Worm (Caenorhabditis elegans) whole organism, mixed stage, embryonic: ENCODE results near the gene T03G11.9.

Experiments used
- M03D4.4 ChIP-seq: sonication (generic microtip); optimal IDR thresholded peaks from 2 replicates; lab custom pipeline; 2017; ENCODE audit warnings: mild to moderate bottlenecking, missing genetic modification characterization, missing compliant biosample characterization
- bed-3 ChIP-seq: fragments of 200-800 bp; sonication (Bioruptor generic); optimal IDR thresholded peaks from 3 replicates; lab custom pipeline; 2018; ENCODE audit warnings: mild to moderate bottlenecking, missing genetic modification characterization, moderate library complexity, missing compliant biosample characterization
- blmp-1 ChIP-seq: fragments of 150-350 bp; optimal IDR thresholded peaks from 2 replicates; lab custom pipeline; 2014; ENCODE audit warnings: missing biosample characterization, missing genetic modification characterization
- ceh-39 ChIP-seq: fragments of 150-350 bp; optimal IDR thresholded peaks from 2 replicates; lab custom pipeline; 2014; ENCODE audit warnings: missing biosample characterization, missing genetic modification characterization
- ceh-43 ChIP-seq: fragments of 200-800 bp; sonication (Bioruptor generic); optimal IDR thresholded peaks from 2 replicates; lab custom pipeline; 2018; ENCODE audit warnings: mild to moderate bottlenecking, missing genetic modification characterization, moderate library complexity, missing compliant biosample characterization
- ceh-83 ChIP-seq: fragments of 200-800 bp; sonication (Bioruptor generic); optimal IDR thresholded peaks from 2 replicates; lab custom pipeline; 2018; ENCODE audit warnings: mild to moderate bottlenecking, missing genetic modification characterization, missing compliant biosample characterization
- ces-1 ChIP-seq: fragments of 150-350 bp; optimal IDR thresholded peaks from 2 replicates; lab custom pipeline; 2014; ENCODE audit warnings: missing biosample characterization, missing genetic modification reagents, missing genetic modification characterization
- cnd-1 ChIP-seq: fragments of 200-800 bp; sonication (Bioruptor generic); optimal IDR thresholded peaks from 2 replicates; lab custom pipeline; 2018; ENCODE audit warnings: mild to moderate bottlenecking, missing genetic modification characterization, missing compliant biosample characterization
- drap-1 ChIP-seq: fragments of 200-800 bp; sonication (Bioruptor generic); optimal IDR thresholded peaks from 3 replicates; lab custom pipeline; 2018; ENCODE audit warnings: mild to moderate bottlenecking, missing genetic modification characterization, missing compliant biosample characterization
- elt-1 ChIP-seq: sonication (generic microtip); optimal IDR thresholded peaks from 2 replicates; lab custom pipeline; 2017; ENCODE audit warnings: missing genetic modification characterization, mild to moderate bottlenecking, missing compliant biosample characterization, antibody characterized with exemption, moderate library complexity, borderline replicate concordance; ENCODE audit not compliant: insufficient read depth
- elt-3 ChIP-seq: fragments of 150-350 bp; optimal IDR thresholded peaks from 2 replicates; lab custom pipeline; 2014; ENCODE audit warnings: missing biosample characterization, missing genetic modification characterization
- flh-1 ChIP-seq: fragments of 200-800 bp; sonication (Bioruptor generic); optimal IDR thresholded peaks from 2 replicates; lab custom pipeline; 2018; ENCODE audit warnings: mild to moderate bottlenecking, missing genetic modification characterization, moderate library complexity, missing compliant biosample characterization
- ham-2 ChIP-seq: fragments of 200-800 bp; sonication (Bioruptor generic); optimal IDR thresholded peaks from 2 replicates; lab custom pipeline; 2018; ENCODE audit warnings: mild to moderate bottlenecking, missing genetic modification characterization, missing compliant biosample characterization
- hlh-1 ChIP-seq: fragments of 150-350 bp; optimal IDR thresholded peaks from 2 replicates; lab custom pipeline; 2014; ENCODE audit warnings: missing biosample characterization, missing genetic modification reagents, missing genetic modification characterization
- lin-13 ChIP-seq: fragments of 150-350 bp; optimal IDR thresholded peaks from 2 replicates; lab custom pipeline; 2014; ENCODE audit warnings: missing biosample characterization, missing genetic modification characterization
- lin-32 ChIP-seq: fragments of 200-800 bp; sonication (Bioruptor generic); optimal IDR thresholded peaks from 2 replicates; lab custom pipeline; 2018; ENCODE audit warnings: mild to moderate bottlenecking, missing genetic modification characterization, missing compliant biosample characterization
- lsy-2 ChIP-seq: fragments of 150-350 bp; optimal IDR thresholded peaks from 2 replicates; lab custom pipeline; 2014; ENCODE audit warnings: missing biosample characterization, missing genetic modification characterization
- mab-5 ChIP-seq: fragments of 150-350 bp; optimal IDR thresholded peaks from 2 replicates; lab custom pipeline; 2014; ENCODE audit warnings: missing biosample characterization, missing genetic modification characterization
- mep-1 ChIP-seq: fragments of 150-350 bp; optimal IDR thresholded peaks from 2 replicates; lab custom pipeline; 2017; ENCODE audit warnings: missing biosample characterization, missing genetic modification reagents, missing genetic modification characterization, inconsistent platforms
- mls-2 ChIP-seq: sonication (generic microtip); optimal IDR thresholded peaks from 2 replicates; lab custom pipeline; 2016; ENCODE audit warnings: mild to moderate bottlenecking, missing genetic modification characterization, moderate library complexity, missing compliant biosample characterization
- nhr-12 ChIP-seq: fragments of 150-350 bp; optimal IDR thresholded peaks from 2 replicates; lab custom pipeline; 2014; ENCODE audit warnings: missing biosample characterization, missing genetic modification characterization
- nhr-2 ChIP-seq: fragments of 150-350 bp; optimal IDR thresholded peaks from 2 replicates; lab custom pipeline; 2014; ENCODE audit warnings: missing biosample characterization, missing genetic modification characterization
- nhr-237 ChIP-seq: fragments of 150-350 bp; optimal IDR thresholded peaks from 2 replicates; lab custom pipeline; 2014; ENCODE audit warnings: missing biosample characterization, missing genetic modification characterization
- nhr-28 ChIP-seq: fragments of 150-350 bp; optimal IDR thresholded peaks from 2 replicates; lab custom pipeline; 2014; ENCODE audit warnings: missing biosample characterization, missing genetic modification characterization
- nhr-76 ChIP-seq: sonication (generic microtip); optimal IDR thresholded peaks from 2 replicates; lab custom pipeline; 2017; ENCODE audit warnings: missing biosample characterization, missing genetic modification characterization
- pha-4 ChIP-seq: fragments of 150-350 bp; optimal IDR thresholded peaks from 2 replicates; lab custom pipeline; 2018; ENCODE audit warnings: missing biosample characterization, missing genetic modification reagents, missing genetic modification characterization
- sem-2 ChIP-seq: fragments of 200-800 bp; sonication (Bioruptor generic); optimal IDR thresholded peaks from 2 replicates; lab custom pipeline; 2018; ENCODE audit warnings: mild to moderate bottlenecking, missing genetic modification characterization, missing compliant biosample characterization
- snpc-4 ChIP-seq: fragments of 150-350 bp; optimal IDR thresholded peaks from 2 replicates; lab custom pipeline; 2014; ENCODE audit warnings: missing biosample characterization, missing genetic modification characterization
- sptf-1 ChIP-seq: sonication (generic microtip); optimal IDR thresholded peaks from 2 replicates; lab custom pipeline; 2017; ENCODE audit warnings: mild to moderate bottlenecking, missing genetic modification characterization, moderate library complexity, missing compliant biosample characterization
- tbx-8 ChIP-seq: fragments of 200-800 bp; sonication (Bioruptor generic); optimal IDR thresholded peaks from 2 replicates; lab custom pipeline; 2018; ENCODE audit warnings: mild to moderate bottlenecking, missing genetic modification characterization, moderate library complexity, missing compliant biosample characterization
- unc-120 ChIP-seq: sonication (generic microtip); optimal IDR thresholded peaks from 2 replicates; lab custom pipeline; 2017; ENCODE audit warnings: missing genetic modification characterization, missing compliant biosample characterization; ENCODE audit not compliant: poor library complexity, severe bottlenecking
- unc-39 ChIP-seq: fragments of 150-350 bp; optimal IDR thresholded peaks from 2 replicates; lab custom pipeline; 2014; ENCODE audit warnings: missing biosample characterization, missing genetic modification characterization
- unc-62 ChIP-seq: fragments of 150-350 bp; optimal IDR thresholded peaks from 2 replicates; lab custom pipeline; 2014; ENCODE audit warnings: missing biosample characterization, missing genetic modification reagents, missing genetic modification characterization
- zip-8 ChIP-seq: fragments of 150-350 bp; optimal IDR thresholded peaks from 2 replicates; lab custom pipeline; 2014; ENCODE audit warnings: missing biosample characterization, missing genetic modification characterization
- ztf-11 ChIP-seq: fragments of 150-350 bp; optimal IDR thresholded peaks from 2 replicates; lab custom pipeline; 2014; ENCODE audit warnings: missing biosample characterization, missing genetic modification characterization

The T03G11.9 gene

ce11 chrX:5183931-5184330, at the start of gene T03G11.9:
Gene T03G11.9, plus strand, starts transcription at chrX:5184231.
- TF ChIP-seq lin-32 (GFP tag; lab: Kevin White, UChicago) (no peak), unc-39 (no peak), blmp-1 (no peak), flh-1 (GFP tag; lab: Kevin White, UChicago) (no peak), mls-2 (tag; lab: Kevin White, UChicago) (no peak), zip-8 (tag; lab: Kevin White, UChicago) (no peak), lsy-2 (tag; lab: Kevin White, UChicago) (no peak), mep-1 (tag; lab: Kevin White, UChicago) (no peak), sptf-1 (tag; lab: Kevin White, UChicago) (no peak), mab-5 (tag; lab: Kevin White, UChicago) (no peak), ceh-83 (GFP tag; lab: Kevin White, UChicago) (no peak)

DNA sequence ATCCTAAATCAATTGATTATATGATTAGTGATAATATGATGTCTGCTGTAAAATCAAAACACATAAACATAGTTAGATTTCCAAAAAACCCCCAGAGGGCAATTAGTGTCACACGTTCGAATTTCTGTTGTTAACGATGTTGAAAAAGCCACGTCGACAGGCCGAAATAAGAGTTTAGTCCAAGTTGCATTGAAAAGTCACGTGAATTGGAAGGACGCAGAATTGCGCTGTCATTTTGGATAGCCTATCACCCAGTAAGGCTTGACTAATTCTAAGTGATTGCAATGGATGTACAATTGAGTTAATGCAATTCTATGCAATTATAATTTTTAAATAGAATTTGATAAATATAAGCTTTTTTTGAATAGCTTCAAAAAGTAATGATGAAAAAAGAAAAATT, 48.5 kb upstream of the T03G11.9 start:
- TF ChIP-seq unc-62, result no peak
- no peak for TF ChIP-seq lsy-2 (tag; lab: Kevin White, UChicago)
- no peak for TF ChIP-seq lin-13
- TF ChIP-seq ceh-43 (GFP tag; lab: Kevin White, UChicago), result no peak
- TF ChIP-seq nhr-2 (tag; lab: Kevin White, UChicago), result no peak
- TF ChIP-seq ceh-39, result no peak
- TF ChIP-seq mab-5 (tag; lab: Kevin White, UChicago), result no peak
- TF ChIP-seq hlh-1 (tag; lab: Kevin White, UChicago), result no peak
- no peak for TF ChIP-seq drap-1 (GFP tag; lab: Kevin White, UChicago)
- TF ChIP-seq blmp-1, result no peak
- TF ChIP-seq mep-1 (tag; lab: Kevin White, UChicago), result no peak
- no peak for TF ChIP-seq nhr-76 (tag; lab: Kevin White, UChicago)
- no peak for TF ChIP-seq cnd-1 (tag; lab: Kevin White, UChicago)
- no peak for TF ChIP-seq sptf-1 (tag; lab: Kevin White, UChicago)
- no peak for TF ChIP-seq nhr-28 (tag; lab: Kevin White, UChicago)
- TF ChIP-seq M03D4.4 (tag; lab: Kevin White, UChicago), result no peak
- TF ChIP-seq elt-3 (tag; lab: Kevin White, UChicago), result no peak

- TF ChIP-seq nhr-237, result no peak
- TF ChIP-seq lsy-2 (tag; lab: Kevin White, UChicago), result no peak
- no peak for TF ChIP-seq ces-1 (GFP tag; lab: Kevin White, UChicago)
- no peak for TF ChIP-seq mep-1 (tag; lab: Kevin White, UChicago)
- TF ChIP-seq, all 35 proteins: peak for 0
Measured at ce11 chrX:5137716-5138470, 46.1 kb upstream of the T03G11.9 start.

DNA sequence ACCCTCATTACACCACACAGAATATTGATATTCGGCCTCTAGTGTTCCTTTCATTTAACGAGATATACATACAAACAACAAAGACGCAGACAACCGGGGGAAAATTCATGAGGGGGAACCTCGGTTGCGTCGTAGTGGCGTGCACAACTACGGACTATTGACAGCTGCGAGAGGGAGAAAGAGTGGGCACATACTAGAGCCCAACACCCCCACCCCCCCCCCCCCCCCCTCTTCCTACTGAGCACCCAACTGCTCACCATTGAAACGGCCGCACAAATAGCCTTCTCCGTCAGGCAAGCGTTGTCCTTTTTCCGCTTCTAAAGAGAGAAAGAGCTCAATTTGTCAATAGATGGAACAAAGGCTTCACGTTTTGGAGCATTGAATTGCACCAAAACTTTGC, 43.9 kb upstream of the T03G11.9 start:
- TF ChIP-seq unc-39 (no peak), unc-62 (no peak), ham-2 (GFP tag; lab: Kevin White, UChicago) (peak; percentile 42), drap-1 (GFP tag; lab: Kevin White, UChicago) (peak; percentile 73), lin-32 (GFP tag; lab: Kevin White, UChicago) (peak; percentile 43), ces-1 (GFP tag; lab: Kevin White, UChicago) (peak; percentile 73), blmp-1 (no peak), unc-120 (tag; lab: Kevin White, UChicago) (peak; percentile 61), ztf-11 (tag; lab: Kevin White, UChicago) (no peak), nhr-76 (tag; lab: Kevin White, UChicago) (no peak), nhr-12 (tag; lab: Kevin White, UChicago) (no peak), ceh-83 (GFP tag; lab: Kevin White, UChicago) (no peak), ceh-43 (GFP tag; lab: Kevin White, UChicago) (no peak), flh-1 (GFP tag; lab: Kevin White, UChicago) (no peak), mep-1 (tag; lab: Kevin White, UChicago) (no peak), tbx-8 (GFP tag; lab: Kevin White, UChicago) (no peak), nhr-28 (tag; lab: Kevin White, UChicago) (no peak), elt-1 (no peak), M03D4.4 (tag; lab: Kevin White, UChicago) (peak; percentile 72), elt-3 (tag; lab: Kevin White, UChicago) (no peak), ceh-39 (no peak), hlh-1 (tag; lab: Kevin White, UChicago) (peak; percentile 34), pha-4 (peak; percentile 32), snpc-4 (tag; lab: Kevin White, UChicago) (no peak), mab-5 (tag; lab: Kevin White, UChicago) (no peak), nhr-2 (tag; lab: Kevin White, UChicago) (no peak), lsy-2 (tag; lab: Kevin White, UChicago) (no peak), sem-2 (GFP tag; lab: Kevin White, UChicago) (no peak), mls-2 (tag; lab: Kevin White, UChicago) (peak; percentile 82), bed-3 (GFP tag; lab: Kevin White, UChicago) (peak; percentile 11), nhr-237 (no peak), lin-13 (no peak), cnd-1 (tag; lab: Kevin White, UChicago) (peak; percentile 75), zip-8 (tag; lab: Kevin White, UChicago) (no peak), sptf-1 (tag; lab: Kevin White, UChicago) (peak; percentile 69)
